Fruit fly (Drosophila melanogaster) whole organism, embryonic: ENCODE results near the gene Wdr62.

Experiments
- Adf1 ChIP-seq: fragments of 200-800 bp; sonication (Bioruptor generic); IDR thresholded peaks from 2 replicates; pipeline ENCODE4 v1.3.6; 2022; ENCODE audit warnings: missing biosample characterization, missing genetic modification characterization
- Awh ChIP-seq: fragments of 200-800 bp; sonication (Bioruptor generic); IDR thresholded peaks from 2 replicates; pipeline ENCODE4, ENCODE4 v1.3.6; 2022; ENCODE audit warnings: missing biosample characterization, missing genetic modification characterization
- Blimp-1 ChIP-seq: fragments of 200-800 bp; sonication (Bioruptor generic); optimal IDR thresholded peaks from 3 replicates; lab custom pipeline; 2018; ENCODE audit warnings: missing biosample characterization, missing genetic modification characterization, mild to moderate bottlenecking, moderate library complexity, missing genetic modification reagents
- Bteb2 ChIP-seq: fragments of 200-800 bp; sonication (Bioruptor generic); optimal IDR thresholded peaks from 2 replicates; lab custom pipeline; 2016; ENCODE audit warnings: missing biosample characterization, missing genetic modification characterization
- CG12071 ChIP-seq: fragments of 200-800 bp; sonication (Bioruptor generic); optimal IDR thresholded peaks from 3 replicates; lab custom pipeline; 2018; ENCODE audit warnings: missing biosample characterization, mild to moderate bottlenecking, missing genetic modification characterization
- CG12769 ChIP-seq: fragments of 200-800 bp; sonication (Bioruptor generic); optimal IDR thresholded peaks from 2 replicates; lab custom pipeline; 2019; ENCODE audit warnings: missing biosample characterization, mild to moderate bottlenecking, missing genetic modification characterization, moderate library complexity
- CG13287 ChIP-seq: fragments of 200-800 bp; sonication (Bioruptor generic); IDR thresholded peaks from 2 replicates; pipeline ENCODE4 v1.3.6; 2022; ENCODE audit warnings: missing biosample characterization, missing genetic modification characterization; ENCODE audit not compliant: partially characterized antibody
- CG13424 ChIP-seq: fragments of 200-800 bp; sonication (Bioruptor generic); optimal IDR thresholded peaks from 2 replicates; lab custom pipeline; 2019; ENCODE audit warnings: missing biosample characterization, mild to moderate bottlenecking, missing genetic modification characterization, moderate library complexity
- CG14860 ChIP-seq: fragments of 200-800 bp; sonication (Bioruptor generic); IDR thresholded peaks from 3 replicates; pipeline ENCODE4 v1.3.6; 2022; ENCODE audit warnings: missing biosample characterization, missing genetic modification characterization; ENCODE audit not compliant: partially characterized antibody
- CG15073 ChIP-seq: fragments of 200-800 bp; sonication (Bioruptor generic); optimal IDR thresholded peaks from 2 replicates; lab custom pipeline; 2016; ENCODE audit warnings: missing biosample characterization, missing genetic modification characterization
- CG1602 ChIP-seq: fragments of 200-800 bp; sonication (Bioruptor generic); optimal IDR thresholded peaks from 3 replicates; lab custom pipeline; 2016; ENCODE audit warnings: missing biosample characterization, missing genetic modification characterization
- CG17829 ChIP-seq: fragments of 200-800 bp; optimal IDR thresholded peaks from 2 replicates; lab custom pipeline; 2019; ENCODE audit warnings: missing biosample characterization, mild to moderate bottlenecking, missing genetic modification characterization, moderate library complexity
- CG18262 ChIP-seq: fragments of 200-800 bp; optimal IDR thresholded peaks from 3 replicates; lab custom pipeline; 2019; ENCODE audit warnings: missing biosample characterization, mild to moderate bottlenecking, missing genetic modification characterization, moderate library complexity
- CG31224 ChIP-seq: fragments of 200-800 bp; sonication (Bioruptor generic); IDR thresholded peaks from 2 replicates; pipeline ENCODE4 v1.3.6; 2022; ENCODE audit warnings: missing biosample characterization, missing genetic modification characterization
- CG32767 ChIP-seq: fragments of 200-800 bp; sonication (Bioruptor generic); IDR thresholded peaks from 2 replicates; pipeline ENCODE4 v1.3.6; 2022; ENCODE audit warnings: missing biosample characterization, missing genetic modification characterization
- CG3281 ChIP-seq: fragments of 200-800 bp; sonication (Bioruptor generic); optimal IDR thresholded peaks from 3 replicates; lab custom pipeline; 2017; ENCODE audit warnings: missing biosample characterization, mild to moderate bottlenecking, missing genetic modification characterization
- CG3726 ChIP-seq: fragments of 200-800 bp; sonication (Bioruptor generic); IDR thresholded peaks from 3 replicates; pipeline ENCODE4, ENCODE4 v1.3.6; 2022; ENCODE audit warnings: missing biosample characterization, missing genetic modification characterization
- CG3995 ChIP-seq: fragments of 200-800 bp; sonication (Bioruptor generic); optimal IDR thresholded peaks from 3 replicates; lab custom pipeline; 2016; ENCODE audit warnings: missing biosample characterization, missing genetic modification characterization
- CG4360 ChIP-seq: fragments of 200-800 bp; sonication (Bioruptor generic); IDR thresholded peaks from 2 replicates; pipeline ENCODE4 v1.3.6; 2022; ENCODE audit warnings: missing biosample characterization, missing genetic modification characterization
- CG6254 ChIP-seq: fragments of 200-800 bp; sonication (Bioruptor generic); optimal IDR thresholded peaks from 3 replicates; lab custom pipeline; 2017; ENCODE audit warnings: mild to moderate bottlenecking, missing biosample characterization, missing genetic modification reagents, missing genetic modification characterization
- CG6854 ChIP-seq: fragments of 200-800 bp; sonication (Bioruptor generic); optimal IDR thresholded peaks from 3 replicates; lab custom pipeline; 2017; ENCODE audit warnings: missing biosample characterization, mild to moderate bottlenecking, missing genetic modification characterization
- CG7963 ChIP-seq: fragments of 200-800 bp; sonication (Bioruptor generic); IDR thresholded peaks from 3 replicates; pipeline ENCODE4 v1.3.6; 2022; ENCODE audit warnings: missing biosample characterization, missing genetic modification characterization; ENCODE audit not compliant: partially characterized antibody
- CrebB ChIP-seq: fragments of 200-800 bp; sonication (Bioruptor generic); optimal IDR thresholded peaks from 3 replicates; lab custom pipeline; 2018; ENCODE audit warnings: missing biosample characterization, mild to moderate bottlenecking, missing genetic modification characterization
- Drgx ChIP-seq: fragments of 200-800 bp; sonication (Bioruptor generic); IDR thresholded peaks from 2 replicates; pipeline ENCODE4 v1.3.6; 2022; ENCODE audit warnings: missing biosample characterization, missing genetic modification characterization
- Eip74EF ChIP-seq, 2 experiments: fragments of 200-800 bp in 1 of 2; fragments of >200 bp in 1 of 2; sonication (Bioruptor generic) in 1 of 2; optimal IDR thresholded peaks; 2 replicates each; lab custom pipeline; 2017 to 2019; ENCODE audit warnings: missing biosample characterization in 2 of 2, missing genetic modification characterization in 2 of 2, mild to moderate bottlenecking in 1 of 2, moderate library complexity in 1 of 2
- Fer2 ChIP-seq: fragments of 200-800 bp; sonication (Bioruptor generic); optimal IDR thresholded peaks from 2 replicates; lab custom pipeline; 2018; ENCODE audit warnings: missing biosample characterization, mild to moderate bottlenecking, missing genetic modification characterization, moderate library complexity
- Hr78 ChIP-seq, 2 experiments: fragments of 200-800 bp in 1 of 2; fragments of >200 bp in 1 of 2; sonication (Bioruptor generic) in 1 of 2; optimal IDR thresholded peaks; 2 replicates each; lab custom pipeline; 2017 to 2019; ENCODE audit warnings: missing biosample characterization in 2 of 2, missing genetic modification characterization in 2 of 2, mild to moderate bottlenecking in 1 of 2, moderate library complexity in 1 of 2
- Nf-YB ChIP-seq: fragments of 200-800 bp; sonication (Bioruptor generic); optimal IDR thresholded peaks from 3 replicates; lab custom pipeline; 2019; ENCODE audit warnings: missing biosample characterization, mild to moderate bottlenecking, missing genetic modification characterization, moderate library complexity
- Scr ChIP-seq: fragments of 200-800 bp; sonication (Bioruptor generic); IDR thresholded peaks from 2 replicates; pipeline ENCODE4 v1.3.6; 2022; ENCODE audit warnings: missing biosample characterization, missing genetic modification characterization; ENCODE audit not compliant: partially characterized antibody
- Sox102F ChIP-seq: fragments of 200-800 bp; sonication (Bioruptor generic); optimal IDR thresholded peaks from 2 replicates; lab custom pipeline; 2018; ENCODE audit warnings: missing biosample characterization, mild to moderate bottlenecking, missing genetic modification characterization, moderate library complexity
- Trl ChIP-seq, 3 experiments: fragments of >200 bp in 2 of 3; fragments of 200-800 bp in 1 of 3; sonication (Bioruptor generic) in 1 of 3; optimal IDR thresholded peaks; 2 replicates in 1 of 3; 3 replicates in 2 of 3; lab custom pipeline; 2016 to 2017; ENCODE audit warnings: missing biosample characterization in 1 of 3, missing genetic modification characterization in 1 of 3
- al ChIP-seq: fragments of 200-800 bp; sonication (Bioruptor generic); IDR thresholded peaks from 2 replicates; pipeline ENCODE4 v1.3.6; 2022; ENCODE audit warnings: missing biosample characterization, missing genetic modification characterization
- bigmax ChIP-seq: fragments of 200-800 bp; sonication (Bioruptor generic); optimal IDR thresholded peaks from 2 replicates; lab custom pipeline; 2018; ENCODE audit warnings: missing biosample characterization, mild to moderate bottlenecking, missing genetic modification characterization
- btn ChIP-seq: fragments of 200-800 bp; sonication (Bioruptor generic); optimal IDR thresholded peaks from 2 replicates; lab custom pipeline; 2016; ENCODE audit warnings: missing biosample characterization, missing genetic modification characterization
- crp ChIP-seq, 2 experiments: fragments of 200-800 bp; sonication (Bioruptor generic); optimal IDR thresholded peaks; 2 replicates in 1 of 2; 3 replicates in 1 of 2; lab custom pipeline; 2017; ENCODE audit warnings: missing biosample characterization in 2 of 2, missing genetic modification characterization in 2 of 2, mild to moderate bottlenecking in 1 of 2, moderate library complexity in 1 of 2
- dm ChIP-seq: fragments of 200-800 bp; sonication (Bioruptor generic); optimal IDR thresholded peaks from 3 replicates; lab custom pipeline; 2016; ENCODE audit warnings: missing biosample characterization, missing genetic modification characterization
- eyg ChIP-seq: fragments of 200-800 bp; sonication (Bioruptor generic); optimal IDR thresholded peaks from 3 replicates; lab custom pipeline; 2016; ENCODE audit warnings: missing biosample characterization, missing genetic modification characterization
- fu2 ChIP-seq: fragments of 200-800 bp; sonication (Bioruptor generic); optimal IDR thresholded peaks from 2 replicates; lab custom pipeline; 2016; ENCODE audit warnings: missing biosample characterization, missing genetic modification characterization
- her ChIP-seq: fragments of 200-800 bp; sonication (Bioruptor generic); optimal IDR thresholded peaks from 2 replicates; lab custom pipeline; 2016; ENCODE audit warnings: missing biosample characterization, missing genetic modification characterization
- inv ChIP-seq: fragments of 200-800 bp; sonication (Bioruptor generic); IDR thresholded peaks from 2 replicates; pipeline ENCODE4 v1.3.6; 2022; ENCODE audit warnings: missing biosample characterization, missing genetic modification characterization; ENCODE audit not compliant: partially characterized antibody
- lab ChIP-seq: fragments of 200-800 bp; sonication (Bioruptor generic); optimal IDR thresholded peaks from 3 replicates; lab custom pipeline; 2017; ENCODE audit warnings: missing biosample characterization, missing genetic modification characterization, mild to moderate bottlenecking, moderate library complexity, missing genetic modification reagents
- oc ChIP-seq: fragments of 200-800 bp; sonication (Bioruptor generic); optimal IDR thresholded peaks from 2 replicates; lab custom pipeline; 2018; ENCODE audit warnings: missing biosample characterization, mild to moderate bottlenecking, missing genetic modification characterization, moderate library complexity
- pb ChIP-seq: fragments of 200-800 bp; sonication (Bioruptor generic); optimal IDR thresholded peaks from 3 replicates; lab custom pipeline; 2016; ENCODE audit warnings: missing biosample characterization, missing genetic modification characterization
- peb ChIP-seq: fragments of 200-800 bp; sonication (Bioruptor generic); IDR thresholded peaks from 2 replicates; pipeline ENCODE4 v1.3.6; 2022; ENCODE audit warnings: missing biosample characterization, missing genetic modification characterization
- sc ChIP-seq, 3 experiments: fragments of >200 bp in 2 of 3; fragments of 200-800 bp in 1 of 3; sonication (Bioruptor generic) in 1 of 3; optimal IDR thresholded peaks; 2 replicates in 2 of 3; 3 replicates in 1 of 3; lab custom pipeline; 2017; ENCODE audit warnings: mild to moderate bottlenecking in 1 of 3, missing biosample characterization in 1 of 3, missing genetic modification characterization in 1 of 3, missing genetic modification reagents in 1 of 3
- sima ChIP-seq: fragments of 200-800 bp; sonication (Bioruptor generic); optimal IDR thresholded peaks from 2 replicates; lab custom pipeline; 2016; ENCODE audit warnings: missing biosample characterization, missing genetic modification characterization
- vvl ChIP-seq: fragments of 200-800 bp; sonication (Bioruptor generic); IDR thresholded peaks from 2 replicates; pipeline ENCODE4 v1.3.6; 2022; ENCODE audit warnings: missing biosample characterization, missing genetic modification characterization
- zf30C ChIP-seq: fragments of 200-800 bp; sonication (Bioruptor generic); optimal IDR thresholded peaks from 3 replicates; lab custom pipeline; 2018; ENCODE audit warnings: missing biosample characterization, mild to moderate bottlenecking, missing genetic modification characterization

The Wdr62 gene

DNA sequence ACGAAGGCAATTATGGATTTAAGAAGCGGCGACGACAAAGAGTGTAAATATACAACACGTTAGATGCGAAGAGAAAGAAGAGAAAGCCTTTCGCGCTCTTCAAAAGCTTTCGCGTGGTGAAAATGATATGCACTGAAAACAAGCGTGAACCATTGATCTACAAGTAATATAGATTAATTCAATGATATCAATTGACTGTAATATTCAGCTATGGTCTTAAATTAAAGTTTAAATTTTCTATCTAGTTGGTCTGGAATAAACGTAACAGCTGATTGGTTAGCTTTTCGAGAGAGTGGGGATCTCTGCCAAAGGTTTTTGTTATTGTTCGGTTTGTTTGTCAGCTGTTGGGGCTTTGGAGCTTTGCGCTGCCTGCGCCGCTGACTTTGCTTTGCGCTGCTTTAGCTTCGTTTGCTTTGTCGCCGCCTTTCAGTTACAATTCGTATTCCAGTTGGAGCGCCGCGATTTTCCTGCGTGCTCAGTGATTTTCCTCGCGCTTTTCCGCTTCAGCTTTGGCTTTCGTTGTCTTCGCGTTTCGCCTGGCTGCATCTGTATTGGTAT, 27.0 kb downstream of the Wdr62 start (continued):
- TF ChIP-seq lab (GFP tag; lab: Kevin White, UChicago) (peak; percentile 62), CG14860 (GFP tag; lab: Robert Waterston, UW) (no peak), pb (GFP tag; lab: Kevin White, UChicago) (no peak), Trl (optimal IDR thresholded peaks at IDR 0.05; lab: Kevin White, UChicago) (peak; percentile 53), Trl (GFP tag; optimal IDR thresholded peaks at IDR 0.05; lab: Kevin White, UChicago) (no peak), Eip74EF (GFP tag; optimal IDR thresholded peaks at IDR 0.05; lab: Kevin White, UChicago) (no peak), CG12071 (GFP tag; lab: Kevin White, UChicago) (peak; percentile 42), CG18262 (peak; percentile 58), btn (GFP tag; lab: Kevin White, UChicago) (no peak), CG32767 (no peak), bigmax (GFP tag; lab: Kevin White, UChicago) (no peak), CG13287 (GFP tag; lab: Robert Waterston, UW) (peak; percentile 19; the same call in 1 of the 2 replicates), zf30C (GFP tag; lab: Kevin White, UChicago) (peak; percentile 19), Fer2 (tag; lab: Kevin White, UChicago) (no peak), Bteb2 (no peak), Sox102F (GFP tag; lab: Kevin White, UChicago) (peak; percentile 34), Hr78 (GFP tag; optimal IDR thresholded peaks at IDR 0.05; lab: Kevin White, UChicago) (peak in 1 of 2 experiments; percentile 3), dm (GFP tag; lab: Kevin White, UChicago) (no peak), eyg (GFP tag; lab: Kevin White, UChicago) (no peak), CG4360 (GFP tag; lab: Robert Waterston, UW) (0 out of 2 replicates have a peak, but pooled peaks have one; percentile 6), peb (GFP tag; lab: Robert Waterston, UW) (no peak), sc (optimal IDR thresholded peaks at IDR 0.05; lab: Kevin White, UChicago) (no peak), sc (GFP tag; optimal IDR thresholded peaks at IDR 0.05; lab: Kevin White, UChicago) (peak; percentile 10), CG7963 (no peak), inv (GFP tag; lab: Robert Waterston, UW) (no peak), al (GFP tag; lab: Robert Waterston, UW) (no peak), CG6254 (GFP tag; lab: Kevin White, UChicago) (peak; percentile 11), CG3281 (peak; percentile 17), her (GFP tag; lab: Kevin White, UChicago) (peak; percentile 44), vvl (GFP tag; lab: Robert Waterston, UW) (peak; percentile 34; the same call in 1 of the 2 replicates), CG3726 (no peak), CG31224 (GFP tag; lab: Robert Waterston, UW) (no peak), Nf-YB (GFP tag; lab: Kevin White, UChicago) (no peak), Adf1 (GFP tag; lab: Robert Waterston, UW) (peak; percentile 73), Blimp-1 (GFP tag; lab: Kevin White, UChicago) (peak; percentile 45), CG12769 (peak; percentile 38), CrebB (tag; lab: Kevin White, UChicago) (peak; percentile 18), CG3995 (GFP tag; lab: Kevin White, UChicago) (no peak), CG6854 (no peak), Awh (GFP tag; lab: Robert Waterston, UW) (0 out of 2 replicates have a peak, but pooled peaks have one; percentile 27), sima (GFP tag; lab: Kevin White, UChicago) (no peak), fu2 (GFP tag; lab: Kevin White, UChicago) (no peak), crp (GFP tag; optimal IDR thresholded peaks at IDR 0.05; lab: Kevin White, UChicago) (peak in 1 of 2 experiments; percentile 80), CG1602 (GFP tag; lab: Kevin White, UChicago) (no peak), CG17829 (tag; lab: Kevin White, UChicago) (peak; percentile 19), oc (tag; lab: Kevin White, UChicago) (no peak), Drgx (GFP tag; lab: Robert Waterston, UW) (no peak; the same call in 1 of the 2 replicates), Scr (GFP tag; lab: Robert Waterston, UW) (no peak), CG13424 (tag; lab: Kevin White, UChicago) (peak; percentile 4), CG15073 (GFP tag; lab: Kevin White, UChicago) (no peak)
